Fruit fly (Drosophila melanogaster): Measurements from ENCODE around the gene lic.
A peak's percentile ranks its signal among the peaks of the same experiment; 100 is the strongest.

The lic gene

dm6 chrX:13136939-13137697 is 46.2 kb downstream of the lic start (continued):
- no peak for TF ChIP-seq hbn (GFP tag; IDR thresholded peaks at IDR 0.05; ENCODE audit: partially characterized antibody)
- peak; percentile 68; the same call in 2 of the 3 replicates for TF ChIP-seq CG34422 (GFP tag; IDR thresholded peaks at IDR 0.05)
- TF ChIP-seq sd (tag; optimal IDR thresholded peaks at IDR 0.05) = peak; percentile 34
- TF ChIP-seq GATAe (GFP tag; conservative IDR thresholded peaks at IDR 0.05) = no peak
- TF ChIP-seq hb (GFP tag; IDR thresholded peaks at IDR 0.05; ENCODE audit: partially characterized antibody) = no peak
- peak; percentile 41 for TF ChIP-seq Xbp1 (GFP tag; optimal IDR thresholded peaks at IDR 0.05)
- peak; percentile 24; the same call in 1 of the 2 replicates for TF ChIP-seq CG6272 (GFP tag; IDR thresholded peaks at IDR 0.05)
- TF ChIP-seq ERR (GFP tag; optimal IDR thresholded peaks at IDR 0.05) = no peak
- TF ChIP-seq CG3838 (GFP tag; optimal IDR thresholded peaks at IDR 0.05) = no peak
- TF ChIP-seq sisA (GFP tag; IDR thresholded peaks at IDR 0.05) = peak; percentile 79
- no peak for TF ChIP-seq ab (GFP tag; optimal IDR thresholded peaks at IDR 0.05)
- peak; percentile 69 for TF ChIP-seq ATbp (GFP tag; optimal IDR thresholded peaks at IDR 0.05)
- TF ChIP-seq Sox102F (GFP tag; optimal IDR thresholded peaks at IDR 0.05) = peak; percentile 54
- TF ChIP-seq CG14710 (tag; optimal IDR thresholded peaks at IDR 0.05) = peak; percentile 17
- TF ChIP-seq NFAT (GFP tag; IDR thresholded peaks at IDR 0.05) = no peak
- no peak for TF ChIP-seq ftz-f1 (GFP tag; optimal IDR thresholded peaks at IDR 0.05)
- no peak for TF ChIP-seq CG42726 (GFP tag; IDR thresholded peaks at IDR 0.05; ENCODE audit: partially characterized antibody)
- TF ChIP-seq CG16779 (GFP tag; IDR thresholded peaks at IDR 0.05) = no peak
- no peak for TF ChIP-seq CG16813 (GFP tag; IDR thresholded peaks at IDR 0.05; ENCODE audit: partially characterized antibody)
- no peak for TF ChIP-seq Neu2 (GFP tag; optimal IDR thresholded peaks at IDR 0.05; ENCODE audit: borderline replicate concordance)
- TF ChIP-seq CG11456 (GFP tag; IDR thresholded peaks at IDR 0.05) = peak; percentile 60; the same call in 1 of the 3 replicates
- no peak for TF ChIP-seq NC2β (GFP tag; optimal IDR thresholded peaks at IDR 0.05)
- TF ChIP-seq yki (optimal IDR thresholded peaks at IDR 0.05) = no peak
- peak; percentile 57 for TF ChIP-seq CG5180 (GFP tag; optimal IDR thresholded peaks at IDR 0.05)
- TF ChIP-seq CG4854 (GFP tag; optimal IDR thresholded peaks at IDR 0.05) = no peak
- TF ChIP-seq CG17328 (GFP tag; IDR thresholded peaks at IDR 0.05) = peak; percentile 75
- no peak for TF ChIP-seq luna (GFP tag; optimal IDR thresholded peaks at IDR 0.05)
- peak; percentile 69 for TF ChIP-seq ssp (GFP tag; IDR thresholded peaks at IDR 0.05)
- peak; percentile 61; the same call in 1 of the 2 replicates for TF ChIP-seq Lim3 (GFP tag; IDR thresholded peaks at IDR 0.05)
- no peak for TF ChIP-seq CG31224 (GFP tag; IDR thresholded peaks at IDR 0.05)
- peak; percentile 39 for TF ChIP-seq CG17829 (tag; optimal IDR thresholded peaks at IDR 0.05)
- TF ChIP-seq CG11247 (GFP tag; IDR thresholded peaks at IDR 0.05) = no peak
- no peak for TF ChIP-seq CG12299 (tag; optimal IDR thresholded peaks at IDR 0.05)
- TF ChIP-seq grn (GFP tag; optimal IDR thresholded peaks at IDR 0.05) = no peak
- peak; percentile 39 for TF ChIP-seq CG7556 (GFP tag; optimal IDR thresholded peaks at IDR 0.05)
- 0 out of 3 replicates have a peak, but pooled peaks have one; percentile 52 for TF ChIP-seq jigr1 (GFP tag; IDR thresholded peaks at IDR 0.05)
- no peak for TF ChIP-seq trem (tag; optimal IDR thresholded peaks at IDR 0.05)
- TF ChIP-seq crol (GFP tag; IDR thresholded peaks at IDR 0.05) = peak; percentile 31; the same call in 1 of the 2 replicates
- TF ChIP-seq Taf1 (GFP tag; IDR thresholded peaks at IDR 0.05) = no peak
- peak; percentile 47 for TF ChIP-seq Sox100B (GFP tag; optimal IDR thresholded peaks at IDR 0.05)
- TF ChIP-seq CG13775 (GFP tag; optimal IDR thresholded peaks at IDR 0.05) = no peak
- TF ChIP-seq zen2 (GFP tag; IDR thresholded peaks at IDR 0.05; ENCODE audit: partially characterized antibody) = no peak
- TF ChIP-seq HLH4C (GFP tag; IDR thresholded peaks at IDR 0.05; ENCODE audit: partially characterized antibody) = no peak
- TF ChIP-seq gro (GFP tag; optimal IDR thresholded peaks at IDR 0.05) = no peak
- TF ChIP-seq CG11696 (GFP tag; IDR thresholded peaks at IDR 0.05) = no peak
- no peak for TF ChIP-seq Atf6 (GFP tag; IDR thresholded peaks at IDR 0.05)
- TF ChIP-seq tap (tag; optimal IDR thresholded peaks at IDR 0.05) = no peak
- TF ChIP-seq run (tag; optimal IDR thresholded peaks at IDR 0.05) = no peak
- no peak for TF ChIP-seq CG3065 (GFP tag; optimal IDR thresholded peaks at IDR 0.05)
- no peak for TF ChIP-seq CG4820 (GFP tag; optimal IDR thresholded peaks at IDR 0.05)

Measured in whole organism, embryonic.